Worm (Caenorhabditis elegans) whole organism, L1 larva: ENCODE results near the gene gei-1.

Experiments
- C16A3.4 ChIP-seq: fragments of 150-350 bp; optimal IDR thresholded peaks from 2 replicates; lab custom pipeline; 2014; ENCODE audit warnings: missing biosample characterization, missing genetic modification characterization
- C34B4.2 ChIP-seq: sonication (generic microtip); optimal IDR thresholded peaks from 2 replicates; lab custom pipeline; 2017; ENCODE audit warnings: mild to moderate bottlenecking, missing genetic modification characterization, missing compliant biosample characterization
- F16B12.6 ChIP-seq: fragments of 150-350 bp; optimal IDR thresholded peaks from 2 replicates; lab custom pipeline; 2014; ENCODE audit warnings: missing biosample characterization, missing genetic modification characterization
- Y116A8C.19 ChIP-seq: sonication (generic microtip); optimal IDR thresholded peaks from 2 replicates; lab custom pipeline; 2016; ENCODE audit warnings: missing compliant biosample characterization, missing genetic modification characterization, borderline replicate concordance
- aha-1 ChIP-seq: fragments of 150-350 bp; optimal IDR thresholded peaks from 2 replicates; lab custom pipeline; 2014; ENCODE audit warnings: missing biosample characterization, missing genetic modification characterization
- aly-2 ChIP-seq: fragments of 150-350 bp; optimal IDR thresholded peaks from 2 replicates; lab custom pipeline; 2014; ENCODE audit warnings: missing biosample characterization, missing genetic modification characterization
- ama-1 ChIP-seq: fragments of 150-350 bp; optimal IDR thresholded peaks from 2 replicates; lab custom pipeline; 2014
- ceh-63 ChIP-seq: fragments of 200-800 bp; sonication (Bioruptor generic); optimal IDR thresholded peaks from 2 replicates; lab custom pipeline; 2018; ENCODE audit warnings: mild to moderate bottlenecking, missing genetic modification characterization, missing compliant biosample characterization
- ceh-88 ChIP-seq: fragments of 200-800 bp; sonication (Bioruptor generic); IDR thresholded peaks from 2 replicates; pipeline ENCODE4 v1.3.6; 2022; ENCODE audit warnings: missing genetic modification characterization, missing compliant biosample characterization
- ceh-90 ChIP-seq: sonication (generic microtip); optimal IDR thresholded peaks from 2 replicates; lab custom pipeline; 2016; ENCODE audit warnings: missing genetic modification characterization, missing compliant biosample characterization
- ces-1 ChIP-seq: fragments of 150-350 bp; optimal IDR thresholded peaks from 2 replicates; lab custom pipeline; 2014; ENCODE audit warnings: missing biosample characterization, missing genetic modification reagents, missing genetic modification characterization
- dpl-1 ChIP-seq, 3 experiments: fragments of 150-350 bp in 2 of 3; sonication (generic microtip) in 1 of 3; optimal IDR thresholded peaks; 2 replicates each; lab custom pipeline; 2014 to 2017; ENCODE audit warnings: missing biosample characterization in 3 of 3, missing genetic modification characterization in 3 of 3, missing genetic modification reagents in 3 of 3
- dsc-1 ChIP-seq: sonication (generic microtip); optimal IDR thresholded peaks from 2 replicates; lab custom pipeline; 2016; ENCODE audit warnings: mild to moderate bottlenecking, missing genetic modification characterization, missing compliant biosample characterization
- efl-1 ChIP-seq, 4 experiments: fragments of 150-350 bp; optimal IDR thresholded peaks in 3 of 4; peaks in 1 of 4; 1 replicate in 1 of 4; 2 replicates in 3 of 4; lab custom pipeline; 2014; ENCODE audit warnings: missing biosample characterization in 2 of 4, missing genetic modification characterization in 2 of 4, missing genetic modification reagents in 2 of 4
- egl-27 ChIP-seq, 2 experiments: fragments of 150-350 bp in 1 of 2; sonication (generic microtip); optimal IDR thresholded peaks; 3 replicates each; lab custom pipeline; 2017 to 2018; ENCODE audit warnings: missing biosample characterization in 2 of 2, missing genetic modification characterization in 2 of 2, missing genetic modification reagents in 2 of 2
- elt-3 ChIP-seq, 6 experiments: fragments of 150-350 bp in 1 of 6; sonication (generic microtip); optimal IDR thresholded peaks; 2 replicates each; lab custom pipeline; 2017 to 2018; ENCODE audit warnings: missing biosample characterization in 6 of 6, missing genetic modification characterization in 6 of 6, inconsistent platforms in 1 of 6
- fkh-8 ChIP-seq: sonication (generic microtip); optimal IDR thresholded peaks from 2 replicates; lab custom pipeline; 2016; ENCODE audit warnings: mild to moderate bottlenecking, missing genetic modification characterization, missing compliant biosample characterization
- grh-1 ChIP-seq: fragments of 200-800 bp; sonication (Bioruptor generic); IDR thresholded peaks from 2 replicates; pipeline ENCODE4 v1.3.6; 2022; ENCODE audit warnings: missing genetic modification reagents, missing genetic modification characterization, missing compliant biosample characterization
- hlh-17 ChIP-seq: fragments of 200-800 bp; sonication (Bioruptor generic); optimal IDR thresholded peaks from 2 replicates; lab custom pipeline; 2018; ENCODE audit warnings: missing genetic modification characterization, mild to moderate bottlenecking, missing compliant biosample characterization, moderate library complexity, borderline replicate concordance
- hlh-4 ChIP-seq: sonication (generic microtip); optimal IDR thresholded peaks from 2 replicates; lab custom pipeline; 2016; ENCODE audit warnings: mild to moderate bottlenecking, missing genetic modification characterization, missing compliant biosample characterization
- hpl-2 ChIP-seq: fragments of 150-350 bp; optimal IDR thresholded peaks from 2 replicates; lab custom pipeline; 2014; ENCODE audit warnings: missing biosample characterization, missing genetic modification reagents, missing genetic modification characterization
- irx-1 ChIP-seq: sonication (generic microtip); optimal IDR thresholded peaks from 2 replicates; lab custom pipeline; 2016; ENCODE audit warnings: missing genetic modification characterization, missing compliant biosample characterization
- isw-1 ChIP-seq: fragments of 200-800 bp; sonication (Bioruptor generic); IDR thresholded peaks from 2 replicates; pipeline ENCODE4 v1.3.6; 2022; ENCODE audit warnings: missing genetic modification characterization, missing compliant biosample characterization
- lin-14 ChIP-seq: fragments of 200-800 bp; sonication (Bioruptor generic); optimal IDR thresholded peaks from 2 replicates; lab custom pipeline; 2018; ENCODE audit warnings: mild to moderate bottlenecking, missing genetic modification characterization, moderate library complexity, missing compliant biosample characterization
- lin-35 ChIP-seq, 2 experiments: fragments of 150-350 bp; optimal IDR thresholded peaks; 2 replicates each; lab custom pipeline; 2014; ENCODE audit warnings: missing biosample characterization in 2 of 2, missing genetic modification characterization in 2 of 2, missing genetic modification reagents in 2 of 2
- lir-3 ChIP-seq: sonication (generic microtip); optimal IDR thresholded peaks from 2 replicates; lab custom pipeline; 2016; ENCODE audit warnings: mild to moderate bottlenecking, missing genetic modification characterization, moderate library complexity, missing compliant biosample characterization; ENCODE audit not compliant: poor library complexity
- lsy-2 ChIP-seq, 2 experiments: fragments of 150-350 bp; optimal IDR thresholded peaks; 2 replicates each; lab custom pipeline; 2014; ENCODE audit warnings: missing biosample characterization in 2 of 2, missing genetic modification characterization in 2 of 2
- mab-9 ChIP-seq: fragments of 200-800 bp; sonication (Bioruptor generic); IDR thresholded peaks from 2 replicates; pipeline ENCODE4 v1.3.6; 2022; ENCODE audit warnings: missing genetic modification reagents, missing genetic modification characterization, missing compliant biosample characterization
- mdl-1 ChIP-seq, 2 experiments: fragments of 150-350 bp; optimal IDR thresholded peaks; 2 replicates each; lab custom pipeline; 2014 to 2017; ENCODE audit warnings: missing biosample characterization in 2 of 2, missing genetic modification characterization in 2 of 2, inconsistent platforms in 1 of 2
- mep-1 ChIP-seq: fragments of 150-350 bp; optimal IDR thresholded peaks from 2 replicates; lab custom pipeline; 2014; ENCODE audit warnings: missing biosample characterization, missing genetic modification characterization
- nhr-12 ChIP-seq: sonication (generic microtip); optimal IDR thresholded peaks from 2 replicates; lab custom pipeline; 2017; ENCODE audit warnings: missing biosample characterization, missing genetic modification characterization
- nhr-237 ChIP-seq: fragments of 150-350 bp; optimal IDR thresholded peaks from 2 replicates; lab custom pipeline; 2014; ENCODE audit warnings: missing biosample characterization, missing genetic modification characterization
- nhr-28 ChIP-seq: fragments of 150-350 bp; optimal IDR thresholded peaks from 2 replicates; lab custom pipeline; 2014; ENCODE audit warnings: missing biosample characterization, missing genetic modification characterization
- nhr-71 ChIP-seq: sonication (generic microtip); optimal IDR thresholded peaks from 2 replicates; lab custom pipeline; 2016; ENCODE audit warnings: mild to moderate bottlenecking, missing genetic modification characterization, moderate library complexity, missing compliant biosample characterization
- nhr-77 ChIP-seq: fragments of 150-350 bp; optimal IDR thresholded peaks from 2 replicates; lab custom pipeline; 2014; ENCODE audit warnings: missing biosample characterization, missing genetic modification characterization
- nhr-85 ChIP-seq: sonication (generic microtip); peaks from one replicate; lab custom pipeline; 2016; ENCODE audit warnings: missing genetic modification characterization, inconsistent platforms, missing compliant biosample characterization
- nhr-90 ChIP-seq: sonication (generic microtip); optimal IDR thresholded peaks from 2 replicates; lab custom pipeline; 2016; ENCODE audit warnings: mild to moderate bottlenecking, missing genetic modification characterization, missing compliant biosample characterization; ENCODE audit not compliant: poor library complexity
- pag-3 ChIP-seq: sonication (generic microtip); optimal IDR thresholded peaks from 2 replicates; lab custom pipeline; 2017; ENCODE audit warnings: missing genetic modification characterization, mild to moderate bottlenecking, missing compliant biosample characterization, antibody characterized with exemption, borderline replicate concordance; ENCODE audit not compliant: insufficient read depth
- pax-3 ChIP-seq: fragments of 200-800 bp; sonication (Bioruptor generic); optimal IDR thresholded peaks from 2 replicates; lab custom pipeline; 2018; ENCODE audit warnings: mild to moderate bottlenecking, missing genetic modification characterization, moderate library complexity, missing compliant biosample characterization
- pqm-1 ChIP-seq: sonication (generic microtip); optimal IDR thresholded peaks from 3 replicates; lab custom pipeline; 2017; ENCODE audit warnings: missing biosample characterization, missing genetic modification characterization
- snpc-4 ChIP-seq: fragments of 150-350 bp; optimal IDR thresholded peaks from 2 replicates; lab custom pipeline; 2014; ENCODE audit warnings: missing biosample characterization, missing genetic modification characterization
- snu-23 ChIP-seq: sonication (generic microtip); optimal IDR thresholded peaks from 2 replicates; lab custom pipeline; 2016; ENCODE audit warnings: missing genetic modification characterization, missing compliant biosample characterization
- sptf-1 ChIP-seq: fragments of 150-350 bp; optimal IDR thresholded peaks from 2 replicates; lab custom pipeline; 2014; ENCODE audit warnings: missing biosample characterization, missing genetic modification characterization
- sup-37 ChIP-seq: fragments of 200-800 bp; sonication (Bioruptor generic); optimal IDR thresholded peaks from 2 replicates; lab custom pipeline; 2018; ENCODE audit warnings: mild to moderate bottlenecking, missing genetic modification characterization, missing compliant biosample characterization
- tbx-2 ChIP-seq: sonication (generic microtip); optimal IDR thresholded peaks from 2 replicates; lab custom pipeline; 2016; ENCODE audit warnings: missing genetic modification characterization, missing compliant biosample characterization
- unc-130 ChIP-seq: fragments of 150-350 bp; optimal IDR thresholded peaks from 2 replicates; lab custom pipeline; 2017; ENCODE audit warnings: missing biosample characterization, missing genetic modification characterization, inconsistent platforms
- unc-62 ChIP-seq: fragments of 150-350 bp; optimal IDR thresholded peaks from 2 replicates; lab custom pipeline; 2014; ENCODE audit warnings: missing biosample characterization, missing genetic modification reagents, missing genetic modification characterization
- unc-86 ChIP-seq: sonication (generic microtip); optimal IDR thresholded peaks from 2 replicates; lab custom pipeline; 2016; ENCODE audit warnings: missing genetic modification characterization, missing compliant biosample characterization
- unc-98 ChIP-seq: fragments of 200-800 bp; sonication (Bioruptor generic); IDR thresholded peaks from 2 replicates; pipeline ENCODE4 v1.3.6; 2022; ENCODE audit warnings: missing genetic modification characterization, missing compliant biosample characterization
- vab-15 ChIP-seq: sonication (generic microtip); optimal IDR thresholded peaks from 2 replicates; lab custom pipeline; 2017; ENCODE audit warnings: missing genotype, mild to moderate bottlenecking, missing genetic modification characterization, missing compliant biosample characterization
- xbp-1 ChIP-seq: sonication (generic microtip); optimal IDR thresholded peaks from 2 replicates; lab custom pipeline; 2016; ENCODE audit warnings: missing genetic modification characterization, missing compliant biosample characterization
- zag-1 ChIP-seq: fragments of 150-350 bp; optimal IDR thresholded peaks from 2 replicates; lab custom pipeline; 2014; ENCODE audit warnings: missing biosample characterization, missing genetic modification characterization
- ztf-11 ChIP-seq, 2 experiments: sonication (generic microtip); optimal IDR thresholded peaks; 2 replicates each; lab custom pipeline; 2016 to 2017; ENCODE audit warnings: missing genetic modification characterization in 2 of 2, missing biosample characterization in 1 of 2, missing compliant biosample characterization in 1 of 2
- ztf-4 ChIP-seq: fragments of 150-350 bp; optimal IDR thresholded peaks from 2 replicates; lab custom pipeline; 2014; ENCODE audit warnings: missing biosample characterization, missing genetic modification characterization

Gene gei-1

ce11 chrIII:3377700-3378099 lies 33.0 kb downstream of the gei-1 start:
- TF ChIP-seq lir-3, result no peak
- no peak for TF ChIP-seq ama-1 (lab: Kevin White, UChicago)
- TF ChIP-seq nhr-28 (tag; lab: Kevin White, UChicago), result no peak
- no peak for TF ChIP-seq ztf-11 (tag; optimal IDR thresholded peaks at IDR 0.05; lab: Kevin White, UChicago)
- no peak for TF ChIP-seq dpl-1 (GFP tag; optimal IDR thresholded peaks at IDR 0.05; lab: Kevin White, UChicago)
- no peak for TF ChIP-seq hlh-4 (tag; lab: Kevin White, UChicago)
- TF ChIP-seq zag-1 (tag; lab: Kevin White, UChicago), result no peak
- no peak for TF ChIP-seq nhr-77
- no peak for TF ChIP-seq nhr-90 (tag; lab: Kevin White, UChicago)
- TF ChIP-seq pax-3 (tag; lab: Kevin White, UChicago), result no peak
- no peak for TF ChIP-seq hlh-17 (GFP tag; lab: Kevin White, UChicago)
- TF ChIP-seq grh-1 (GFP tag; lab: Robert Waterston, UW), result no peak
- no peak for TF ChIP-seq efl-1 (optimal IDR thresholded peaks at IDR 0.05; lab: Kevin White, UChicago)
- TF ChIP-seq efl-1 (GFP tag; optimal IDR thresholded peaks at IDR 0.05 in 1 of 2; lab: Kevin White, UChicago), result no peak
- TF ChIP-seq fkh-8 (tag; lab: Kevin White, UChicago), result no peak
- peak; percentile 33 for TF ChIP-seq nhr-71 (tag; lab: Kevin White, UChicago)
- no peak for TF ChIP-seq ceh-90 (tag; lab: Kevin White, UChicago)
- peak; percentile 94 for TF ChIP-seq snpc-4 (tag; lab: Kevin White, UChicago)
- TF ChIP-seq unc-86, result no peak
- no peak for TF ChIP-seq lsy-2 (tag; optimal IDR thresholded peaks at IDR 0.05; lab: Kevin White, UChicago)
- no peak for TF ChIP-seq mab-9 (GFP tag; lab: Robert Waterston, UW)
- no peak for TF ChIP-seq sptf-1 (tag; lab: Kevin White, UChicago)
- TF ChIP-seq C16A3.4 (tag; lab: Kevin White, UChicago), result no peak
- peak; percentile 38 for TF ChIP-seq snu-23 (GFP tag; lab: Kevin White, UChicago)
- no peak for TF ChIP-seq lin-35 (GFP tag; optimal IDR thresholded peaks at IDR 0.05; lab: Kevin White, UChicago)
- TF ChIP-seq Y116A8C.19 (tag; lab: Kevin White, UChicago), result no peak
- TF ChIP-seq unc-62 (GFP tag; lab: Kevin White, UChicago), result no peak
- no peak for TF ChIP-seq xbp-1 (tag; lab: Kevin White, UChicago)
- no peak for TF ChIP-seq isw-1
- peak; percentile 26 for TF ChIP-seq lin-14 (GFP tag; lab: Kevin White, UChicago)
- no peak for TF ChIP-seq sup-37 (GFP tag; lab: Kevin White, UChicago)
- TF ChIP-seq irx-1 (tag; lab: Kevin White, UChicago), result no peak
- TF ChIP-seq unc-130 (tag; lab: Kevin White, UChicago), result no peak
- no peak for TF ChIP-seq nhr-12 (tag; lab: Kevin White, UChicago)
- TF ChIP-seq dsc-1 (tag; lab: Kevin White, UChicago), result no peak
- TF ChIP-seq elt-3 (tag; optimal IDR thresholded peaks at IDR 0.05; lab: Kevin White, UChicago), result peak in 5 of 6 experiments; percentile 54 to 89 (median 74)
- TF ChIP-seq mep-1 (tag; lab: Kevin White, UChicago), result no peak
- TF ChIP-seq ces-1 (GFP tag; lab: Kevin White, UChicago), result no peak
- peak; percentile 23 for TF ChIP-seq nhr-85 (tag; lab: Kevin White, UChicago)
- no peak for TF ChIP-seq pag-3 (tag; lab: Kevin White, UChicago)
- TF ChIP-seq ztf-4, result no peak
- no peak for TF ChIP-seq F16B12.6 (tag; lab: Kevin White, UChicago)
- no peak for TF ChIP-seq unc-98 (GFP tag; lab: Robert Waterston, UW)
- TF ChIP-seq vab-15 (tag; lab: Kevin White, UChicago), result no peak
- TF ChIP-seq ceh-88 (GFP tag; lab: Robert Waterston, UW), result no peak
- no peak for TF ChIP-seq aha-1 (tag; lab: Kevin White, UChicago)
- TF ChIP-seq C34B4.2 (tag; lab: Kevin White, UChicago), result no peak
- TF ChIP-seq egl-27 (tag; optimal IDR thresholded peaks at IDR 0.05; lab: Kevin White, UChicago), result no peak
- no peak for TF ChIP-seq aly-2 (tag; lab: Kevin White, UChicago)
- TF ChIP-seq tbx-2 (tag; lab: Kevin White, UChicago), result no peak
- TF ChIP-seq ceh-63 (GFP tag; lab: Kevin White, UChicago), result no peak
- no peak for TF ChIP-seq nhr-237
- no peak for TF ChIP-seq mdl-1 (tag; optimal IDR thresholded peaks at IDR 0.05; lab: Kevin White, UChicago)
- TF ChIP-seq hpl-2 (GFP tag; lab: Kevin White, UChicago), result no peak
- no peak for TF ChIP-seq pqm-1 (tag; lab: Kevin White, UChicago)
